Worm (Caenorhabditis elegans): Measurements from ENCODE around the gene T02D1.4.

ce11 chrIV:17405530-17405929, 6.0 kb downstream of the T02D1.4 start, which contains the start of gene pmp-4:
- TF ChIP-seq him-1 (tag; optimal IDR thresholded peaks at IDR 0.05) = no peak
- no peak for TF ChIP-seq dao-5 (tag; optimal IDR thresholded peaks at IDR 0.05)
